Worm (Caenorhabditis elegans) whole organism, young adult: ENCODE measurements around the gene F17C11.26.

Source experiments
- F39B2.1 ChIP-seq: fragments of 200-800 bp; sonication (Bioruptor generic); IDR thresholded peaks from 2 replicates; pipeline ENCODE4 v1.3.6; 2022; ENCODE audit warnings: missing genetic modification reagents, missing genetic modification characterization, missing compliant biosample characterization
- ama-1 ChIP-seq, 3 experiments: fragments of 150-350 bp in 1 of 3; sonication (generic microtip) in 2 of 3; optimal IDR thresholded peaks; 2 replicates each; lab custom pipeline; 2014 to 2018; ENCODE audit warnings: missing biosample characterization in 2 of 3, missing genetic modification characterization in 2 of 3, missing genetic modification reagents in 2 of 3
- die-1 ChIP-seq: sonication (generic microtip); optimal IDR thresholded peaks from 2 replicates; lab custom pipeline; 2016; ENCODE audit warnings: missing genotype, mild to moderate bottlenecking, missing genetic modification characterization, missing compliant biosample characterization
- him-1 ChIP-seq: sonication (generic microtip); optimal IDR thresholded peaks from 2 replicates; lab custom pipeline; 2016; ENCODE audit warnings: missing genotype, missing genetic modification reagents, missing genetic modification characterization, missing compliant biosample characterization
- hlh-26 ChIP-seq: fragments of 200-800 bp; sonication (Bioruptor generic); conservative IDR thresholded peaks from 2 replicates; pipeline ENCODE4 v1.3.6; 2022; ENCODE audit warnings: missing genetic modification reagents, missing genetic modification characterization, missing compliant biosample characterization
- hmg-1.2 ChIP-seq: fragments of 200-800 bp; sonication (Bioruptor generic); IDR thresholded peaks from 2 replicates; pipeline ENCODE4 v1.3.6; 2022; ENCODE audit warnings: missing genetic modification reagents, missing genetic modification characterization, missing compliant biosample characterization
- lag-1 ChIP-seq: fragments of 200-800 bp; sonication (Bioruptor generic); IDR thresholded peaks from 2 replicates; pipeline ENCODE4 v1.3.6; 2022; ENCODE audit warnings: missing genetic modification reagents, missing genetic modification characterization, missing compliant biosample characterization
- lin-54 ChIP-seq: fragments of 200-800 bp; sonication (Bioruptor generic); optimal IDR thresholded peaks from 2 replicates; lab custom pipeline; 2018; ENCODE audit warnings: mild to moderate bottlenecking, missing genetic modification characterization, missing compliant biosample characterization
- mes-4 ChIP-seq: sonication (generic microtip); optimal IDR thresholded peaks from 2 replicates; lab custom pipeline; 2016; ENCODE audit warnings: missing genotype, missing genetic modification characterization, missing compliant biosample characterization
- nhr-90 ChIP-seq: sonication (generic microtip); optimal IDR thresholded peaks from 2 replicates; lab custom pipeline; 2016; ENCODE audit warnings: missing genotype, mild to moderate bottlenecking, missing genetic modification characterization, missing compliant biosample characterization
- rpc-1 ChIP-seq, 2 experiments: fragments of 150-350 bp in 1 of 2; sonication (generic microtip) in 1 of 2; optimal IDR thresholded peaks; 2 replicates each; lab custom pipeline; 2014 to 2018; ENCODE audit warnings: missing biosample characterization in 1 of 2, missing genetic modification characterization in 1 of 2, missing genetic modification reagents in 1 of 2, missing genotype in 1 of 2
- xnd-1 ChIP-seq: sonication (generic microtip); optimal IDR thresholded peaks from 2 replicates; lab custom pipeline; 2016; ENCODE audit warnings: missing genotype, missing genetic modification reagents, missing genetic modification characterization, missing compliant biosample characterization
- ztf-26 ChIP-seq: sonication (generic microtip); optimal IDR thresholded peaks from 2 replicates; lab custom pipeline; 2017; ENCODE audit warnings: missing genetic modification characterization, missing compliant biosample characterization

DNA sequence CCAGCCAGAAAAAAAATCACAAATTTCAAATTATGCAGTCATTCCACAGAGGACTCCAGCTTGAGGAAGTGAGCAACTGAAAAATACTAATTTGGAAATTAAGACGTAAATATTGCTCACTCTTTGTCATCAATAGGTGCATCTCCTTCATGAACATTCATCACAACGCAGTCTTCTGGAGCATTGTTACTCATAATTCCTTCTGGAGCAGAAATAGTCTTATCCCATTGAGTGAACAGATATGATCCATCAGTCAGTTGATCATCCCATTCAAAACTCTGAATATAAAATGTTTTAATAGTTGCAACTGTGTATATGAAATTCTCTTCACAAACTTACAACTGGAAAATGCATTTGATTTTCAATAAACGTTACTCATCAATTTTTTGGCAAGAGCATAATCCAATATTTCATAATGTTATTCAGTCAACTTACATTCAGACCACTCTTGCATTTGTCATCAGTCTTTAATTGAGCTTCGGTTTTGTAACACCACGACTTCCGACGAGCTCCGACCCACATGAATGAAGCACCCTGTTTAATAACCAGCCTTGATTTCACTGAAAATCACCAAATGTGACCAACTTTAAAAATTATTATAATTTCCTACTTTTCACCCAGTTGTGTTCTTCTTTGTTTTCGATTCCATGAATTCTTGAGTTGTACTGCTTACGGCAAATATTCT, 12.4 kb downstream of the F17C11.26 start:
- TF ChIP-seq lag-1 (GFP tag; lab: Robert Waterston, UW) = no peak
- TF ChIP-seq F39B2.1 = no peak
- TF ChIP-seq xnd-1 (tag; lab: Kevin White, UChicago) = no peak
- TF ChIP-seq mes-4 (tag; lab: Kevin White, UChicago) = no peak
- no peak for TF ChIP-seq hmg-1.2
- peak; percentile 79 for TF ChIP-seq ama-1 (optimal IDR thresholded peaks at IDR 0.05; lab: Kevin White, UChicago)
- TF ChIP-seq ama-1 (GFP tag; optimal IDR thresholded peaks at IDR 0.05; lab: Kevin White, UChicago) = peak in 1 of 2 experiments; percentile 33
- TF ChIP-seq die-1 (tag; lab: Kevin White, UChicago) = no peak
- no peak for TF ChIP-seq him-1 (tag; lab: Kevin White, UChicago)
- no peak for TF ChIP-seq rpc-1 (optimal IDR thresholded peaks at IDR 0.05; lab: Kevin White, UChicago)
- no peak for TF ChIP-seq rpc-1 (tag; optimal IDR thresholded peaks at IDR 0.05; lab: Kevin White, UChicago)
- TF ChIP-seq ztf-26 (tag; lab: Kevin White, UChicago) = peak; percentile 53
- no peak for TF ChIP-seq hlh-26 (GFP tag; lab: Robert Waterston, UW)
- peak; percentile 30 for TF ChIP-seq nhr-90 (tag; lab: Kevin White, UChicago)
- TF ChIP-seq lin-54 = no peak
